Fruit fly (Drosophila melanogaster) whole organism, embryonic: ENCODE measurements around the gene CG32073.
A peak's percentile ranks its signal among the peaks of the same experiment; 100 is the strongest.

Experiments
- Awh ChIP-seq: fragments of 200-800 bp; sonication (Bioruptor generic); IDR thresholded peaks from 2 replicates; pipeline ENCODE4, ENCODE4 v1.3.6; 2022; ENCODE audit warnings: missing biosample characterization, missing genetic modification characterization
- Bdp1 ChIP-seq: fragments of 200-800 bp; sonication (Bioruptor generic); optimal IDR thresholded peaks from 3 replicates; lab custom pipeline; 2016; ENCODE audit warnings: missing biosample characterization, missing genetic modification characterization
- CG11695 ChIP-seq: fragments of 200-800 bp; sonication (Bioruptor generic); IDR thresholded peaks from 3 replicates; pipeline ENCODE4 v1.3.6; 2022; ENCODE audit warnings: missing biosample characterization, missing genetic modification characterization
- CG11696 ChIP-seq: fragments of 200-800 bp; sonication (Bioruptor generic); IDR thresholded peaks from 2 replicates; pipeline ENCODE4 v1.3.6; 2022; ENCODE audit warnings: missing biosample characterization, missing genetic modification characterization
- CG13624 ChIP-seq: fragments of 200-800 bp; sonication (Bioruptor generic); optimal IDR thresholded peaks from 2 replicates; lab custom pipeline; 2016; ENCODE audit warnings: missing biosample characterization, missing genetic modification characterization
- CG15514 ChIP-seq: fragments of 200-800 bp; sonication (Bioruptor generic); optimal IDR thresholded peaks from 3 replicates; lab custom pipeline; 2017; ENCODE audit warnings: missing biosample characterization, missing genetic modification characterization, mild to moderate bottlenecking, moderate library complexity, missing genetic modification reagents
- CG16779 ChIP-seq: fragments of 200-800 bp; sonication (Bioruptor generic); IDR thresholded peaks from 2 replicates; pipeline ENCODE4 v1.3.6; 2022; ENCODE audit warnings: missing biosample characterization, missing genetic modification characterization
- CG1832 ChIP-seq: fragments of 200-800 bp; sonication (Bioruptor generic); optimal IDR thresholded peaks from 2 replicates; lab custom pipeline; 2017; ENCODE audit warnings: missing biosample characterization, mild to moderate bottlenecking, missing genetic modification characterization, inconsistent platforms
- CG3065 ChIP-seq: fragments of 200-800 bp; sonication (Bioruptor generic); optimal IDR thresholded peaks from 2 replicates; lab custom pipeline; 2016; ENCODE audit warnings: missing biosample characterization, missing genetic modification characterization
- CG3163 ChIP-seq: fragments of 200-800 bp; sonication (Bioruptor generic); optimal IDR thresholded peaks from 3 replicates; lab custom pipeline; 2016; ENCODE audit warnings: missing biosample characterization, missing genetic modification characterization
- CG5180 ChIP-seq: fragments of 200-800 bp; sonication (Bioruptor generic); optimal IDR thresholded peaks from 3 replicates; lab custom pipeline; 2017; ENCODE audit warnings: missing biosample characterization, missing genetic modification characterization, mild to moderate bottlenecking, moderate library complexity, missing genetic modification reagents
- CG5953 ChIP-seq: fragments of 200-800 bp; sonication (Bioruptor generic); IDR thresholded peaks from 2 replicates; pipeline ENCODE4 v1.3.6; 2022; ENCODE audit warnings: missing biosample characterization, missing genetic modification characterization
- CG6254 ChIP-seq: fragments of 200-800 bp; sonication (Bioruptor generic); optimal IDR thresholded peaks from 3 replicates; lab custom pipeline; 2017; ENCODE audit warnings: mild to moderate bottlenecking, missing biosample characterization, missing genetic modification reagents, missing genetic modification characterization
- CG6654 ChIP-seq: fragments of 200-800 bp; sonication (Bioruptor generic); optimal IDR thresholded peaks from 2 replicates; lab custom pipeline; 2017; ENCODE audit warnings: missing biosample characterization, mild to moderate bottlenecking, missing genetic modification characterization
- CG7839 ChIP-seq: fragments of 200-800 bp; sonication (Bioruptor generic); optimal IDR thresholded peaks from 3 replicates; lab custom pipeline; 2018; ENCODE audit warnings: missing biosample characterization, mild to moderate bottlenecking, missing genetic modification characterization, moderate library complexity
- CG7928 ChIP-seq: fragments of 200-800 bp; sonication (Bioruptor generic); optimal IDR thresholded peaks from 2 replicates; lab custom pipeline; 2017; ENCODE audit warnings: missing biosample characterization, mild to moderate bottlenecking, missing genetic modification characterization
- CG7963 ChIP-seq: fragments of 200-800 bp; sonication (Bioruptor generic); IDR thresholded peaks from 3 replicates; pipeline ENCODE4 v1.3.6; 2022; ENCODE audit warnings: missing biosample characterization, missing genetic modification characterization; ENCODE audit not compliant: partially characterized antibody
- CG8924 ChIP-seq: fragments of 200-800 bp; optimal IDR thresholded peaks from 3 replicates; lab custom pipeline; 2019; ENCODE audit warnings: missing biosample characterization, mild to moderate bottlenecking, missing genetic modification characterization, moderate library complexity
- CG9797 ChIP-seq: fragments of 200-800 bp; sonication (Bioruptor generic); optimal IDR thresholded peaks from 3 replicates; lab custom pipeline; 2018; ENCODE audit warnings: missing biosample characterization, mild to moderate bottlenecking, missing genetic modification characterization
- Drgx ChIP-seq: fragments of 200-800 bp; sonication (Bioruptor generic); IDR thresholded peaks from 2 replicates; pipeline ENCODE4 v1.3.6; 2022; ENCODE audit warnings: missing biosample characterization, missing genetic modification characterization
- E2f1 ChIP-seq: fragments of 200-800 bp; sonication (Bioruptor generic); IDR thresholded peaks from 2 replicates; pipeline ENCODE4 v1.3.6; 2022; ENCODE audit warnings: missing biosample characterization, missing genetic modification characterization
- Ets97D ChIP-seq: fragments of 200-800 bp; sonication (Bioruptor generic); optimal IDR thresholded peaks from 3 replicates; lab custom pipeline; 2016; ENCODE audit warnings: missing biosample characterization, missing genetic modification characterization
- Fer2 ChIP-seq: fragments of 200-800 bp; sonication (Bioruptor generic); optimal IDR thresholded peaks from 2 replicates; lab custom pipeline; 2018; ENCODE audit warnings: missing biosample characterization, mild to moderate bottlenecking, missing genetic modification characterization, moderate library complexity
- GATAe ChIP-seq: fragments of 200-800 bp; sonication (Bioruptor generic); conservative IDR thresholded peaks from 2 replicates; pipeline ENCODE4 v1.3.6; 2022; ENCODE audit warnings: missing biosample characterization, missing genetic modification characterization
- Gsc ChIP-seq: fragments of 200-800 bp; sonication (Bioruptor generic); IDR thresholded peaks from 2 replicates; pipeline ENCODE4 v1.3.6; 2022; ENCODE audit warnings: missing biosample characterization, missing genetic modification characterization
- Hand ChIP-seq: fragments of 200-800 bp; sonication (Bioruptor generic); optimal IDR thresholded peaks from 2 replicates; lab custom pipeline; 2017; ENCODE audit warnings: mild to moderate bottlenecking, missing biosample characterization, missing genetic modification reagents, missing genetic modification characterization
- Hmr ChIP-seq: fragments of 200-800 bp; sonication (Bioruptor generic); optimal IDR thresholded peaks from 3 replicates; lab custom pipeline; 2017; ENCODE audit warnings: mild to moderate bottlenecking, missing biosample characterization, missing genetic modification reagents, missing genetic modification characterization
- Hmx ChIP-seq: fragments of 200-800 bp; sonication (Bioruptor generic); optimal IDR thresholded peaks from 2 replicates; lab custom pipeline; 2016; ENCODE audit warnings: missing biosample characterization, missing genetic modification characterization
- Opbp ChIP-seq: fragments of 200-800 bp; sonication (Bioruptor generic); IDR thresholded peaks from 3 replicates; pipeline ENCODE4 v1.3.6; 2022; ENCODE audit warnings: missing biosample characterization, missing genetic modification characterization; ENCODE audit not compliant: partially characterized antibody
- Side ChIP-seq: fragments of 200-800 bp; sonication (Bioruptor generic); optimal IDR thresholded peaks from 2 replicates; lab custom pipeline; 2016; ENCODE audit warnings: missing biosample characterization, missing genetic modification characterization
- Xbp1 ChIP-seq: fragments of 200-800 bp; sonication (Bioruptor generic); optimal IDR thresholded peaks from 3 replicates; lab custom pipeline; 2016; ENCODE audit warnings: missing biosample characterization, mild to moderate bottlenecking, missing genetic modification characterization
- Xrp1 ChIP-seq: fragments of 200-800 bp; sonication (Bioruptor generic); IDR thresholded peaks from 2 replicates; pipeline ENCODE4 v1.3.6; 2022; ENCODE audit warnings: missing biosample characterization, missing genetic modification characterization
- caup ChIP-seq: fragments of 200-800 bp; sonication (Bioruptor generic); optimal IDR thresholded peaks from 3 replicates; lab custom pipeline; 2017; ENCODE audit warnings: missing biosample characterization, mild to moderate bottlenecking, missing genetic modification characterization, moderate library complexity; ENCODE audit not compliant: severe bottlenecking
- chif ChIP-seq, 2 experiments: fragments of 200-800 bp; sonication (Bioruptor generic); optimal IDR thresholded peaks; 3 replicates each; lab custom pipeline; 2016; ENCODE audit warnings: missing biosample characterization in 2 of 2, missing genetic modification characterization in 2 of 2
- da ChIP-seq: fragments of 200-800 bp; sonication (Bioruptor generic); optimal IDR thresholded peaks from 2 replicates; lab custom pipeline; 2016; ENCODE audit warnings: missing biosample characterization, missing genetic modification characterization
- danr ChIP-seq: fragments of 200-800 bp; sonication (Bioruptor generic); IDR thresholded peaks from 2 replicates; pipeline ENCODE4 v1.3.6; 2022; ENCODE audit warnings: missing biosample characterization, missing genetic modification characterization
- dysf ChIP-seq: fragments of 200-800 bp; sonication (Bioruptor generic); IDR thresholded peaks from 3 replicates; pipeline ENCODE4 v1.3.6; 2022; ENCODE audit warnings: missing biosample characterization, missing genetic modification characterization
- fd64A ChIP-seq: fragments of 200-800 bp; sonication (Bioruptor generic); optimal IDR thresholded peaks from 3 replicates; lab custom pipeline; 2018; ENCODE audit warnings: missing biosample characterization, mild to moderate bottlenecking, missing genetic modification characterization
- gsb-n ChIP-seq: fragments of 200-800 bp; sonication (Bioruptor generic); optimal IDR thresholded peaks from 3 replicates; lab custom pipeline; 2018; ENCODE audit warnings: missing biosample characterization, mild to moderate bottlenecking, missing genetic modification characterization
- lmd ChIP-seq: fragments of 200-800 bp; sonication (Bioruptor generic); IDR thresholded peaks from 2 replicates; pipeline ENCODE4 v1.3.6; 2022; ENCODE audit warnings: missing biosample characterization, missing genetic modification characterization
- mirr ChIP-seq: fragments of 200-800 bp; sonication (Bioruptor generic); optimal IDR thresholded peaks from 3 replicates; lab custom pipeline; 2018; ENCODE audit warnings: missing biosample characterization, mild to moderate bottlenecking, missing genetic modification characterization
- nerfin-1 ChIP-seq: fragments of 200-800 bp; sonication (Bioruptor generic); optimal IDR thresholded peaks from 3 replicates; lab custom pipeline; 2019; ENCODE audit warnings: missing biosample characterization, mild to moderate bottlenecking, missing genetic modification characterization, moderate library complexity
- oc ChIP-seq: fragments of 200-800 bp; sonication (Bioruptor generic); optimal IDR thresholded peaks from 2 replicates; lab custom pipeline; 2018; ENCODE audit warnings: missing biosample characterization, mild to moderate bottlenecking, missing genetic modification characterization, moderate library complexity
- pan ChIP-seq, 4 experiments: fragments of >200 bp in 3 of 4; fragments of 200-800 bp in 1 of 4; sonication (Bioruptor generic) in 1 of 4; optimal IDR thresholded peaks in 3 of 4; IDR thresholded peaks in 1 of 4; 2 replicates each; pipeline versions ENCODE4 v1.3.6 to Lab custom; 2017 to 2022; ENCODE audit warnings: missing biosample characterization in 2 of 4, missing genetic modification characterization in 2 of 4, mixed read lengths in 1 of 4
- pnt ChIP-seq: fragments of 200-800 bp; sonication (Bioruptor generic); optimal IDR thresholded peaks from 3 replicates; lab custom pipeline; 2016; ENCODE audit warnings: missing biosample characterization, missing genetic modification characterization
- scrt ChIP-seq: fragments of 200-800 bp; sonication (Bioruptor generic); optimal IDR thresholded peaks from 2 replicates; lab custom pipeline; 2018; ENCODE audit warnings: missing biosample characterization, mild to moderate bottlenecking, missing genetic modification characterization, moderate library complexity
- sens ChIP-seq: fragments of 200-800 bp; sonication (Bioruptor generic); peaks from one replicate; lab custom pipeline; 2016; ENCODE audit warnings: missing biosample characterization, missing genetic modification characterization
- sens-2 ChIP-seq: fragments of 200-800 bp; sonication (Bioruptor generic); IDR thresholded peaks from 2 replicates; pipeline ENCODE4 v1.3.6; 2022; ENCODE audit warnings: missing biosample characterization, missing genetic modification characterization
- tap ChIP-seq: fragments of 200-800 bp; optimal IDR thresholded peaks from 3 replicates; lab custom pipeline; 2019; ENCODE audit warnings: missing biosample characterization, mild to moderate bottlenecking, missing genetic modification characterization, moderate library complexity
- wdn ChIP-seq: fragments of 200-800 bp; sonication (Bioruptor generic); IDR thresholded peaks from 2 replicates; pipeline ENCODE4 v1.3.6; 2022; ENCODE audit warnings: missing biosample characterization, missing genetic modification characterization

The CG32073 gene

dm6 chr3L:11120419-11120958 is 13.1 kb upstream of the CG32073 start, which contains the start of the genes FoxK and mRpL2 (continued):
- TF ChIP-seq CG3065 (GFP tag; lab: Kevin White, UChicago) (peak; percentile 79), gsb-n (tag; lab: Kevin White, UChicago) (no peak), Hmr (GFP tag; lab: Kevin White, UChicago) (peak; percentile 4), scrt (GFP tag; lab: Kevin White, UChicago) (no peak), nerfin-1 (tag; lab: Kevin White, UChicago) (no peak), mirr (GFP tag; lab: Kevin White, UChicago) (no peak), fd64A (GFP tag; lab: Kevin White, UChicago) (no peak), CG6254 (no peak), Awh (GFP tag; lab: Robert Waterston, UW) (no peak), tap (tag; lab: Kevin White, UChicago) (no peak), Ets97D (peak; percentile 55), Hand (GFP tag; lab: Kevin White, UChicago) (no peak), CG8924 (tag; lab: Kevin White, UChicago) (peak; percentile 21), CG9797 (peak; percentile 54), Hmx (GFP tag; lab: Kevin White, UChicago) (no peak), caup (GFP tag; lab: Kevin White, UChicago) (peak; percentile 6), CG3163 (no peak), GATAe (GFP tag; lab: Robert Waterston, UW) (no peak), Fer2 (tag; lab: Kevin White, UChicago) (no peak), Side (GFP tag; lab: Kevin White, UChicago) (no peak), Bdp1 (no peak), CG6654 (GFP tag; lab: Kevin White, UChicago) (no peak), CG7839 (tag; lab: Kevin White, UChicago) (no peak), Drgx (peak; percentile 68), chif (GFP tag; optimal IDR thresholded peaks at IDR 0.05; lab: Kevin White, UChicago) (no peak), oc (tag; lab: Kevin White, UChicago) (no peak), CG15514 (GFP tag; lab: Kevin White, UChicago) (peak; percentile 69), CG1832 (no peak), Opbp (GFP tag; lab: Robert Waterston, UW) (peak; percentile 55; the same call in 2 of the 3 replicates), CG5953 (no peak), sens-2 (no peak), Xbp1 (GFP tag; lab: Kevin White, UChicago) (peak; percentile 13), CG5180 (no peak), Gsc (no peak), sens (GFP tag; lab: Kevin White, UChicago) (peak; percentile 78), pnt (GFP tag; lab: Kevin White, UChicago) (no peak), CG16779 (GFP tag; lab: Robert Waterston, UW) (no peak), CG7928 (GFP tag; lab: Kevin White, UChicago) (no peak), CG11696 (GFP tag; lab: Robert Waterston, UW) (no peak), danr (GFP tag; lab: Robert Waterston, UW) (no peak), wdn (GFP tag; lab: Robert Waterston, UW) (no peak), da (GFP tag; lab: Kevin White, UChicago) (no peak), pan (optimal IDR thresholded peaks at IDR 0.05; lab: Kevin White, UChicago) (no peak), pan (GFP tag; optimal IDR thresholded peaks at IDR 0.05 in 1 of 2, IDR thresholded peaks at IDR 0.05 in 1 of 2) (no peak), E2f1 (GFP tag; lab: Robert Waterston, UW) (no peak), dysf (GFP tag; lab: Robert Waterston, UW) (no peak), CG11695 (GFP tag; lab: Robert Waterston, UW) (0 out of 3 replicates have a peak, but pooled peaks have one; percentile 21), CG7963 (GFP tag; lab: Robert Waterston, UW) (no peak), CG13624 (GFP tag; lab: Kevin White, UChicago) (peak; percentile 11), lmd (GFP tag; lab: Robert Waterston, UW) (no peak), Xrp1 (GFP tag; lab: Robert Waterston, UW) (no peak)
